Fruit fly (Drosophila melanogaster) S2 (cell line): Measurements from ENCODE around the gene CG17777.

Experiments used
- CG8478 ChIP-seq: fragments of >200 bp; optimal IDR thresholded peaks from 2 replicates; lab custom pipeline; 2018
- CTCF ChIP-seq, 2 experiments: fragments of >200 bp; optimal IDR thresholded peaks; 2 replicates each; lab custom pipeline; 2018

DNA sequence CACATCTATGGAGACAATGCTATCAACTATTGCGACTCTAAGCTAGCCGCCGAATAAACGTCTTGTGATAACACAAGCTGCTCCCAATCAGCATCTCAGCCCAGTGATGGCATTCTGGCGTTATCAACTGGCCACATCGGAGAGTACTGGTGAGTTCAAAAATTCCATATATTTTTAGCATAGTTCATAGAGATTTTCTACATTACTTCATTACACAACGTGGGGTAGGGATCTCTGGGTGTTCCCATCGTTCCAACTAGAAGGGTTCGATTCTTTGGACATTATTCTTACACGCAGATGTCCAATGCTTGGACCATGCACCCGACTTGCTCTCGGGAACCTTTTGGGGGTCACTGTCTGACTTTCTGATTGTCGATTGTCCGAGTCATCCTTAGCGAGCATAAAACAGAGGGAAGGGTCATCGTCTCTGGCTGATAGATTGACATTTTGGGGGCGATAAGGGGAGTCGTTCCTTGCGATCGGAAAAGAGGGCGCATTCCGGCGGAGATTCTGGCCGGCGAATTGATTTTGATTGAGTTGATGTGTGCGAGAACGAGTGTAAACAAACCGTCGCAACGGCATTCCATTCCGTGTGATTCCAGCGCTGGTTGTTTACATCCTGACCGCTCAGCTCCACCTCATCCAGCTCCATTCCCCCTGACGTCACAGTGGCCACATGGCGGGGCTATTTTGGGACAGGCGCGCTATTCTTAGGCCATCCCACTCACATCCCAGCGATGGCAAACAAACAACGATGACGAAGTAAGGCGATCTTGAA is 24.3 kb upstream of the CG17777 start, which contains the start of the genes Cyp4d1 and CG3630:
- TF ChIP-seq CTCF (optimal IDR thresholded peaks at IDR 0.05; lab: Kevin White, UChicago): no peak
- TF ChIP-seq CG8478 (lab: Kevin White, UChicago): no peak
